Worm (Caenorhabditis elegans) whole organism, L4/young adult: ENCODE measurements around the gene C09G9.1.

Experiments
- dao-5 ChIP-seq: sonication (generic microtip); optimal IDR thresholded peaks from 2 replicates; lab custom pipeline; 2016; ENCODE audit warnings: missing genotype, missing genetic modification characterization, moderate library complexity, missing compliant biosample characterization
- him-1 ChIP-seq: sonication (generic microtip); optimal IDR thresholded peaks from 2 replicates; lab custom pipeline; 2016; ENCODE audit warnings: missing genotype, missing genetic modification reagents, missing genetic modification characterization, missing compliant biosample characterization

ce11 chrIV:8817639-8818038, 47.6 kb downstream of the C09G9.1 start, which contains the start of gene T28C6.10:
- no peak for TF ChIP-seq dao-5
- TF ChIP-seq him-1 (tag; lab: Kevin White, UChicago), result no peak
